Worm (Caenorhabditis elegans): ENCODE data around the gene frm-3.

frm-3 gene

ce11 chrX:11600488-11601106, 28.3 kb downstream of the frm-3 start:
- TF ChIP-seq hmg-4 (GFP tag; optimal IDR thresholded peaks at IDR 0.05) = peak; percentile 75
- TF ChIP-seq hmbx-1 (tag; optimal IDR thresholded peaks at IDR 0.05) = no peak

ce11 chrX:11603234-11604108, 31.2 kb downstream of the frm-3 start:
- TF ChIP-seq F13C5.2 (tag; optimal IDR thresholded peaks at IDR 0.05) = peak; percentile 26
- no peak for TF ChIP-seq tbx-11 (GFP tag; IDR thresholded peaks at IDR 0.05)
- no peak for TF ChIP-seq flt-1 (GFP tag; IDR thresholded peaks at IDR 0.05)
- no peak for TF ChIP-seq ceh-13 (GFP tag; optimal IDR thresholded peaks at IDR 0.05)
- no peak for TF ChIP-seq ets-7 (tag; optimal IDR thresholded peaks at IDR 0.05)

- TF ChIP-seq ets-7 (tag; optimal IDR thresholded peaks at IDR 0.05) = no peak
- TF ChIP-seq pes-1 (GFP tag; IDR thresholded peaks at IDR 0.05) = no peak
- no peak for TF ChIP-seq aly-1 (tag; optimal IDR thresholded peaks at IDR 0.05)
- TF ChIP-seq F13C5.2 (tag; optimal IDR thresholded peaks at IDR 0.05) = no peak
Observed at ce11 chrX:11605214-11605765, 33.0 kb downstream of the frm-3 start, which contains the start of gene ftt-2. TSS of gene ftt-2 (minus strand) at chrX:11605419.

ce11 chrX:11605766-11606490, 33.6 kb downstream of the frm-3 start:
- peak; percentile 98 for TF ChIP-seq tra-4 (tag; optimal IDR thresholded peaks at IDR 0.05)
- peak; percentile 95 for TF ChIP-seq hmbx-1 (tag; optimal IDR thresholded peaks at IDR 0.05)
- peak; percentile 100 for TF ChIP-seq F13C5.2 (tag; optimal IDR thresholded peaks at IDR 0.05)
- peak; percentile 58 for TF ChIP-seq aly-1 (tag; optimal IDR thresholded peaks at IDR 0.05)
- TF ChIP-seq hmg-4 (GFP tag; optimal IDR thresholded peaks at IDR 0.05) = peak; percentile 92
- peak; percentile 87 for TF ChIP-seq sea-1 (GFP tag; conservative IDR thresholded peaks at IDR 0.05)
- no peak for TF ChIP-seq ama-1 (optimal IDR thresholded peaks at IDR 0.05)
- peak; percentile 79 for TF ChIP-seq scrt-1 (GFP tag; IDR thresholded peaks at IDR 0.05)
- TF ChIP-seq flt-1 (GFP tag; IDR thresholded peaks at IDR 0.05) = peak; percentile 64
- TF ChIP-seq B0310.2 (tag; optimal IDR thresholded peaks at IDR 0.05) = peak; percentile 98
- peak; percentile 63 for TF ChIP-seq ceh-13 (GFP tag; optimal IDR thresholded peaks at IDR 0.05)
- TF ChIP-seq pes-1 (GFP tag; IDR thresholded peaks at IDR 0.05) = peak; percentile 83
- TF ChIP-seq tbx-37 (GFP tag; conservative IDR thresholded peaks at IDR 0.05) = no peak
- peak; percentile 92 for TF ChIP-seq ceh-36 (tag; optimal IDR thresholded peaks at IDR 0.05)
- peak; percentile 82 for TF ChIP-seq hnd-1 (tag; optimal IDR thresholded peaks at IDR 0.05)
- peak; percentile 61; the same call in 1 of the 2 replicates for TF ChIP-seq tbx-11 (GFP tag; IDR thresholded peaks at IDR 0.05)
- peak; percentile 54 for TF ChIP-seq ets-7 (tag; optimal IDR thresholded peaks at IDR 0.05)

ce11 chrX:11606815-11607499, 34.7 kb downstream of the frm-3 start:
- TF ChIP-seq hmbx-1 (tag; optimal IDR thresholded peaks at IDR 0.05) (no peak), ama-1 (optimal IDR thresholded peaks at IDR 0.05) (no peak), pes-1 (GFP tag; IDR thresholded peaks at IDR 0.05) (no peak), scrt-1 (GFP tag; IDR thresholded peaks at IDR 0.05) (no peak), aly-1 (tag; optimal IDR thresholded peaks at IDR 0.05) (no peak), hmg-4 (GFP tag; optimal IDR thresholded peaks at IDR 0.05) (no peak), tra-4 (tag; optimal IDR thresholded peaks at IDR 0.05) (no peak), sea-1 (GFP tag; conservative IDR thresholded peaks at IDR 0.05) (no peak), tbx-11 (GFP tag; IDR thresholded peaks at IDR 0.05) (no peak), ets-7 (tag; optimal IDR thresholded peaks at IDR 0.05) (no peak), hnd-1 (tag; optimal IDR thresholded peaks at IDR 0.05) (no peak), F13C5.2 (tag; optimal IDR thresholded peaks at IDR 0.05) (no peak)

- TF ChIP-seq ets-7 (tag; optimal IDR thresholded peaks at IDR 0.05) = no peak
- TF ChIP-seq hmbx-1 (tag; optimal IDR thresholded peaks at IDR 0.05) = no peak
- no peak for TF ChIP-seq ceh-36 (tag; optimal IDR thresholded peaks at IDR 0.05)
- TF ChIP-seq tbx-37 (GFP tag; conservative IDR thresholded peaks at IDR 0.05) = no peak
- TF ChIP-seq F13C5.2 (tag; optimal IDR thresholded peaks at IDR 0.05) = no peak
- no peak for TF ChIP-seq aly-1 (tag; optimal IDR thresholded peaks at IDR 0.05)
- no peak for TF ChIP-seq scrt-1 (GFP tag; IDR thresholded peaks at IDR 0.05)
Observed at ce11 chrX:11607500-11607823, 35.2 kb downstream of the frm-3 start.

ce11 chrX:11608110-11608759, 35.9 kb downstream of the frm-3 start:
- TF ChIP-seq tbx-11 (GFP tag; IDR thresholded peaks at IDR 0.05) (no peak), flt-1 (GFP tag; IDR thresholded peaks at IDR 0.05) (no peak), tra-4 (tag; optimal IDR thresholded peaks at IDR 0.05) (no peak), ama-1 (optimal IDR thresholded peaks at IDR 0.05) (no peak), ceh-13 (GFP tag; optimal IDR thresholded peaks at IDR 0.05) (no peak), B0310.2 (tag; optimal IDR thresholded peaks at IDR 0.05) (no peak), hmg-4 (GFP tag; optimal IDR thresholded peaks at IDR 0.05) (no peak), tbx-37 (GFP tag; conservative IDR thresholded peaks at IDR 0.05) (no peak), ceh-36 (tag; optimal IDR thresholded peaks at IDR 0.05) (no peak), sea-1 (GFP tag; conservative IDR thresholded peaks at IDR 0.05) (no peak), aly-1 (tag; optimal IDR thresholded peaks at IDR 0.05) (no peak), hnd-1 (tag; optimal IDR thresholded peaks at IDR 0.05) (no peak), ets-7 (tag; optimal IDR thresholded peaks at IDR 0.05) (no peak), F13C5.2 (tag; optimal IDR thresholded peaks at IDR 0.05) (no peak), scrt-1 (GFP tag; IDR thresholded peaks at IDR 0.05) (no peak), pes-1 (GFP tag; IDR thresholded peaks at IDR 0.05) (no peak), hmbx-1 (tag; optimal IDR thresholded peaks at IDR 0.05) (no peak)

Measured in whole organism, early embryonic.